Worm (Caenorhabditis elegans) whole organism, late embryonic: ENCODE results near the gene apa-2.
A peak's percentile ranks its signal among the peaks of the same experiment; 100 is the strongest.

Experiments
- T23F11.4 ChIP-seq: fragments of 200-800 bp; sonication (Bioruptor generic); optimal IDR thresholded peaks from 2 replicates; lab custom pipeline; 2018; ENCODE audit warnings: mild to moderate bottlenecking, missing genetic modification characterization, missing compliant biosample characterization
- Y22D7AL.16 ChIP-seq: sonication (generic microtip); optimal IDR thresholded peaks from 2 replicates; lab custom pipeline; 2016; ENCODE audit warnings: missing genetic modification characterization, missing compliant biosample characterization
- ama-1 ChIP-seq: fragments of 150-350 bp; optimal IDR thresholded peaks from 2 replicates; lab custom pipeline; 2014
- ceh-22 ChIP-seq: sonication (generic microtip); optimal IDR thresholded peaks from 2 replicates; lab custom pipeline; 2017; ENCODE audit warnings: missing biosample characterization, missing genetic modification characterization
- dmd-4 ChIP-seq: sonication (generic microtip); optimal IDR thresholded peaks from 2 replicates; lab custom pipeline; 2016; ENCODE audit warnings: borderline replicate concordance, missing genetic modification characterization, missing compliant biosample characterization
- ets-4 ChIP-seq: sonication (generic microtip); optimal IDR thresholded peaks from 2 replicates; lab custom pipeline; 2016; ENCODE audit warnings: missing genetic modification characterization, missing compliant biosample characterization
- fkh-10 ChIP-seq: fragments of 150-350 bp; optimal IDR thresholded peaks from 2 replicates; lab custom pipeline; 2014; ENCODE audit warnings: missing biosample characterization, missing genetic modification reagents, missing genetic modification characterization
- nfya-1 ChIP-seq: sonication (generic microtip); optimal IDR thresholded peaks from 2 replicates; lab custom pipeline; 2017; ENCODE audit warnings: missing genetic modification characterization, mild to moderate bottlenecking, missing compliant biosample characterization, antibody characterized with exemption, moderate library complexity
- nhr-11 ChIP-seq: fragments of 150-350 bp; optimal IDR thresholded peaks from 2 replicates; lab custom pipeline; 2014; ENCODE audit warnings: missing biosample characterization, missing genetic modification characterization
- pax-1 ChIP-seq: fragments of 150-350 bp; optimal IDR thresholded peaks from 2 replicates; lab custom pipeline; 2014; ENCODE audit warnings: missing biosample characterization, missing genetic modification characterization
- tbx-7 ChIP-seq: sonication (generic microtip); optimal IDR thresholded peaks from 2 replicates; lab custom pipeline; 2016; ENCODE audit warnings: missing genotype, missing genetic modification characterization, missing compliant biosample characterization
- ttx-3 ChIP-seq: sonication (generic microtip); optimal IDR thresholded peaks from 2 replicates; lab custom pipeline; 2016; ENCODE audit warnings: missing genetic modification reagents, missing genetic modification characterization, missing compliant biosample characterization

DNA sequence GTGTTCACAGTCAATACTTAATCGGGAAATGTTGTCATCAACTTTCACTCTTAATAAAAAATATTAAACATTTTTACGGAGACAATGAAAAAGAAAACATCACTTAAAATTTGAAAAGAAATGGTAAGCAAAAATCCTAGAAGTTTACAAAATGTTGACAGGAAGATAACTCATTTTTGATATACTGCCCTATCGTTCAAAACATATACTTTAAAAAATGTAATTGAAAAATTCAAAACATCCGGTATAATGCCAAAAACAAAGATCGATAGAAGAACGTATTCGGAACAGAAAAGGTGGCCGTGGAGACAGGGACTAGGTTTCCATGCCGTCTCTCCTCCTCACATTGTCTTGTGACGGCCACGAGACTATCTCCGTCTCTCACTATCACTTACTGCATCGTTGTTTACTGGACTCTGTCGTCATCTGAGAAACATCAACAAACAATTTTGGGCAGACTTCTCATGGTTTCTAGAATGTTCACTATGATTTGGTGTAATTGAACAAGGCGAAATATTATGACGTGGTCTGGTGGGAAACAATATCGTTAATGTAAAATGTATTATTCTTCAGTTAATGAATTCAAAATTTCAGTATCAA, 9.0 kb downstream of the apa-2 start, which contains the start of gene oga-1:
- TF ChIP-seq nhr-11 (tag; lab: Kevin White, UChicago) (no peak), tbx-7 (no peak), pax-1 (tag; lab: Kevin White, UChicago) (no peak), Y22D7AL.16 (tag; lab: Kevin White, UChicago) (no peak), dmd-4 (tag; lab: Kevin White, UChicago) (no peak), nfya-1 (tag; lab: Kevin White, UChicago) (peak; percentile 10), ttx-3 (tag; lab: Kevin White, UChicago) (no peak), ceh-22 (tag; lab: Kevin White, UChicago) (no peak), fkh-10 (GFP tag; lab: Kevin White, UChicago) (no peak), ama-1 (lab: Kevin White, UChicago) (no peak), ets-4 (peak; percentile 73), T23F11.4 (GFP tag; lab: Kevin White, UChicago) (no peak)
